Fruit fly (Drosophila melanogaster): ENCODE data around the gene CG11357.

DNA sequence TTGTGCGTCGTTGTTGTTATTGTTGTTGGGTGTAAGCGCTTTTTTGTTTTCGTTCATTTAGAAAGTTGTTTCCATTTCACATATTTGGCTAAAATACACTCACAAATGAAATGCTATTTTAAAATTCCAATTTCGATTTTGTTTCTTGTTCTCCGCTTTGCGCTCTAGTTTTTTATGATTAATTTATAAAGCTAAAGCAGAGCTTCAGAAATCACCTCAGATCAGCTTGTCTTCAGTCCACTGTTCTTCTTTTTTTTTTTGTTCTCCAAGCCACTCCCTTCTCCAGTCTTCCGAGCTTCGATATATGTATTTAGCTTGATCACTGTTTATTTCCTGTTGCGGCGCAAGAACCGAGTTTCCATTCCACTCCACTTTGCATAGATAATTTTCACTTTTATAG is 34.0 kb upstream of the CG11357 start:
- TF ChIP-seq CG11504 (tag; optimal IDR thresholded peaks at IDR 0.05), result no peak
- TF ChIP-seq gcm (GFP tag; optimal IDR thresholded peaks at IDR 0.05), result no peak
- TF ChIP-seq dmrt99B (tag; optimal IDR thresholded peaks at IDR 0.05), result no peak
- TF ChIP-seq CG31441 (GFP tag; IDR thresholded peaks at IDR 0.05), result no peak
- no peak for TF ChIP-seq Doc3 (GFP tag; IDR thresholded peaks at IDR 0.05; ENCODE audit: partially characterized antibody)
- TF ChIP-seq sc (optimal IDR thresholded peaks at IDR 0.05), result no peak
- TF ChIP-seq sc (GFP tag; optimal IDR thresholded peaks at IDR 0.05), result no peak
- no peak for TF ChIP-seq ac (GFP tag; optimal IDR thresholded peaks at IDR 0.05)
- no peak for TF ChIP-seq nmo (GFP tag; optimal IDR thresholded peaks at IDR 0.05)
- no peak for TF ChIP-seq Dll (GFP tag; IDR thresholded peaks at IDR 0.05; ENCODE audit: partially characterized antibody)
- TF ChIP-seq her (GFP tag; optimal IDR thresholded peaks at IDR 0.05), result no peak
- no peak for TF ChIP-seq slou (GFP tag; optimal IDR thresholded peaks at IDR 0.05)

Data from whole organism, embryonic.